Worm (Caenorhabditis elegans): ENCODE results near the gene col-177.

col-177 gene

DNA sequence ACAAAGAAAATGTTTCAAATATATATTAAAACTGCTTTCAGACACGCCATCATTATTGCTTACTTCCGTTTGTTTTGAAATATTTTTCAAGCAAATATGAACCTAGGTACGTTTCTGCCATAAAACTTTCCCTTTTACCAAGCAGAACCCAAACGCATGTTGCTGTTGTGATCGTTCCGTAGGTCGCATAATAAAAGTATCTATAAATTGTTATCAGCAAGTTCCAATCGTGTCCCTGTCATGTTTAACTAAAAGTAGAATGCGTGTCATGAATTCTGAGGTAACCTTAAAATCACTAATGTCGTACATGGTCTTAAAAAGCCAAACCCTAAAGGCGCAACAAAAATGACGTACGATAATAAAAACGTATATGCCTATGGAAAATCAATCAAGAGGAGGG is 49.7 kb downstream of the col-177 start:
- TF ChIP-seq flh-1 (GFP tag; optimal IDR thresholded peaks at IDR 0.05): no peak
- no peak for TF ChIP-seq unc-120 (tag; optimal IDR thresholded peaks at IDR 0.05; ENCODE audit: poor library complexity, severe bottlenecking)
- TF ChIP-seq mep-1 (tag; optimal IDR thresholded peaks at IDR 0.05): no peak
- TF ChIP-seq ham-2 (GFP tag; optimal IDR thresholded peaks at IDR 0.05): no peak
- TF ChIP-seq ces-1 (GFP tag; optimal IDR thresholded peaks at IDR 0.05): no peak
- no peak for TF ChIP-seq cnd-1 (tag; optimal IDR thresholded peaks at IDR 0.05)

DNA sequence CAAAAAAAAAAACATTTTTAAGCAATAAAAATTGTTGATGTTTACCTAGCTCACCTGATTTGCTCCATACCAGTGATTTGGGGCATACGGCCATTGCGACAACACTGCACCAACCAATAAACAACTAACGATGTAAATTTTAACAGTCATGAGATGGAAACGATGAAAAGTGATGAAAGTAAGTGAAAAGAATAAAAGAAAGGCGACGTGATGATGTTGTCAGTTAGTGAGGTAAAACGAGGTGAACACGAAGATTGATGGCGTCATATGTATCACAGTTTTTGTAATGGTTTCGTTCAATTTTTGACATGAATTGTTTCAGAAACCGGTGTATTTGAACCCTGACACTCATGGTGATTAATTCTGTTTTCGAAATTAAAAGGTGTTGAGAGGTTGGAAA is 50.5 kb downstream of the col-177 start, which contains the start of gene K09C8.7:
Gene K09C8.7 (minus strand): TSS at position 226 of the 400 bp plus-strand sequence.
- TF ChIP-seq unc-120 (tag; optimal IDR thresholded peaks at IDR 0.05; ENCODE audit: poor library complexity, severe bottlenecking) (no peak), nhr-76 (tag; optimal IDR thresholded peaks at IDR 0.05) (no peak), nhr-12 (tag; optimal IDR thresholded peaks at IDR 0.05) (no peak), blmp-1 (tag; optimal IDR thresholded peaks at IDR 0.05) (no peak), snpc-4 (tag; optimal IDR thresholded peaks at IDR 0.05) (no peak), nhr-28 (tag; optimal IDR thresholded peaks at IDR 0.05) (no peak), sptf-1 (tag; optimal IDR thresholded peaks at IDR 0.05) (no peak), ztf-11 (tag; optimal IDR thresholded peaks at IDR 0.05) (no peak), drap-1 (GFP tag; optimal IDR thresholded peaks at IDR 0.05) (no peak), mls-2 (tag; optimal IDR thresholded peaks at IDR 0.05) (no peak), ces-1 (GFP tag; optimal IDR thresholded peaks at IDR 0.05) (no peak), zip-8 (tag; optimal IDR thresholded peaks at IDR 0.05) (no peak), cnd-1 (tag; optimal IDR thresholded peaks at IDR 0.05) (no peak)
